Worm (Caenorhabditis elegans): Measurements from ENCODE around the gene R09E10.6.
A peak's percentile ranks its signal among the peaks of the same experiment; 100 is the strongest.

DNA sequence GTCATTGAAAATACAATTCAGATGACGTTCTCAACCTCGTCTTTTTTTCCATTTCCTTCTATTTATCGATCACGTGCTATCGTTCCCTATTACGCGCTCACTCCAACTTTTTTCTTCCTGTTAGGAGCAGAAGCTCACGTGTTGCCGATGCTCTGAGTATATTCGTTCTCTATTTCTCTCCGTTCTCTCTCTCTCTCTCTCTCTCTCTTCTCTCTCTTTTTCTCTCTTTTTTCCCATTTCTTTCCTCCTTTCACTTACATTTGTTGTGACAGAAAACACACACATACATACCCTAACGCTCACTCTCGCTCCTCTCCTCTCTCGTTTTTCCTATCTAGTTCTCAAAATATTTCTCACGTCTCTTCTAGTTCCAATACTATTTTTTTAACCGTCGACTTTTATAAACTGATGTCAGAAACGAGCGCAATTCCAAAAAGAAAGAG, 41.6 kb downstream of the R09E10.6 start:
- no peak for TF ChIP-seq tab-1 (GFP tag; IDR thresholded peaks at IDR 0.05)
- no peak for TF ChIP-seq flt-1 (GFP tag; IDR thresholded peaks at IDR 0.05)
- TF ChIP-seq ztf-29 (GFP tag; IDR thresholded peaks at IDR 0.05) = no peak
- no peak for TF ChIP-seq med-1 (GFP tag; optimal IDR thresholded peaks at IDR 0.05; ENCODE audit: insufficient read depth)
- TF ChIP-seq T22C8.4 (GFP tag; IDR thresholded peaks at IDR 0.05) = no peak
- no peak for TF ChIP-seq ztf-23 (GFP tag; IDR thresholded peaks at IDR 0.05)
- no peak for TF ChIP-seq ref-1 (GFP tag; conservative IDR thresholded peaks at IDR 0.05)
- TF ChIP-seq cog-1 (tag; optimal IDR thresholded peaks at IDR 0.05) = peak; percentile 36
- TF ChIP-seq klf-2 (GFP tag; conservative IDR thresholded peaks at IDR 0.05) = no peak

Measured in whole organism, midembryonic.